Worm (Caenorhabditis elegans) whole organism, late embryonic: Measurements from ENCODE around the gene rnh-2.

Experiments
- dve-1 ChIP-seq: sonication (generic microtip); optimal IDR thresholded peaks from 2 replicates; lab custom pipeline; 2017; ENCODE audit warnings: antibody characterized with exemption, mild to moderate bottlenecking, missing genetic modification characterization, missing compliant biosample characterization
- nhr-11 ChIP-seq: fragments of 150-350 bp; optimal IDR thresholded peaks from 2 replicates; lab custom pipeline; 2014; ENCODE audit warnings: missing biosample characterization, missing genetic modification characterization
- npax-4 ChIP-seq: sonication (generic microtip); optimal IDR thresholded peaks from 2 replicates; lab custom pipeline; 2016; ENCODE audit warnings: missing genetic modification characterization, missing compliant biosample characterization

DNA sequence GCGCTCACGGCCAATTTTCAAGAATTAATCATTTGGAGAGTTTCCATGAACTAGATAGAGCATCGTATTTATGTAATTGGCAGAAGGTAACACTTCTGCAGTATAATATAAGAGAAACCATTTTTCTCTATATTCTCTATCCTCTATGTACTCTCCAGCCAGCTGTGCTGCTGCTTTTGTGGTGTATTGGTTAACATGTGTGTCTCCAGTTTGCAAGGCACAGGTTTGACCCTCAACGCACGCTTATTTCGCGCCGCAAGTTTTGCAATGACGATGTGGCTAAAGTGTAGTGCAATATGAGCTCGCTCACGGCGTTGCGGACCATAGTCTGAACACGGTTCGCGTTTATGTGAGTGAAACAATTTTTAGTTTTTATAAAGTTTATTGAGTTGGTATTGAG, 30.0 kb downstream of the rnh-2 start:
- no peak for TF ChIP-seq nhr-11 (tag; lab: Kevin White, UChicago)
- TF ChIP-seq dve-1 (tag; lab: Kevin White, UChicago), result peak; percentile 89
- peak; percentile 55 for TF ChIP-seq npax-4
